Fruit fly (Drosophila melanogaster): Measurements from ENCODE around the gene CG34355.

DNA sequence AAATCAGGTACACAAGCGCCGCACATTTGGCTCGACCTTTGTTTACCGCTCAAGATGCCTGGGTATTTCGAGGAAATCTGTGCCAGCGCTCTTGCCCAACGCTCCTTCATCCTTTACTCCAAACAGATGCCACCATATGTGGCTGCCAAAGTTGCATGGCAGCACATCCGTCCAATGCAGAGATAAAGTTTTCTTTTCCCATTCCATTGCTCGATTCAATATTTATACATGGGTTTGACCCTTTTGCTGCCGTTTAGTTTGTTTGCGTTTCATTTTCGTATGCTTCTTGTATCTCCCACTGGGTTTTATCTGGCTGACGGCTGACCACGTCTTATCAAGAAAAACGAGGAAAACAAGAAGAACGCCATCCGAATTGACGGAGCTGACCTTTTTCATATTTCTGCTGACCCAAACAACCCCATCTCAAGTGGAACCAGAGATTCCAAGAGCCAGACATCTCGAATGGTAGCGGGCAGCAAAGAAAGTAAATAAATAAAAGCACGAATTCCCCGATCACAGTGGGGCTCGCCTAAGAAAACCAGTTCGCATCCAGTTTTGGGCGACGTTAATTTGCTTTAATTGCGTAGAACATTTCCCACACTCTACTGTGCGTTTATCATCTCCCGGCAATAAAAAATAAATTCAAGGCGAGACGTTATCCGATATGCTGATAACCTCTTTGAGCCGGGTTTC lies 13.0 kb upstream of the CG34355 start:
- TF ChIP-seq psq (optimal IDR thresholded peaks at IDR 0.05) (no peak), CG8478 (optimal IDR thresholded peaks at IDR 0.05) (no peak), pan (optimal IDR thresholded peaks at IDR 0.05) (no peak), EcR (GFP tag; optimal IDR thresholded peaks at IDR 0.05) (no peak)

Measured in whole organism.